Worm (Caenorhabditis elegans): ENCODE results near the gene snf-3.

DNA sequence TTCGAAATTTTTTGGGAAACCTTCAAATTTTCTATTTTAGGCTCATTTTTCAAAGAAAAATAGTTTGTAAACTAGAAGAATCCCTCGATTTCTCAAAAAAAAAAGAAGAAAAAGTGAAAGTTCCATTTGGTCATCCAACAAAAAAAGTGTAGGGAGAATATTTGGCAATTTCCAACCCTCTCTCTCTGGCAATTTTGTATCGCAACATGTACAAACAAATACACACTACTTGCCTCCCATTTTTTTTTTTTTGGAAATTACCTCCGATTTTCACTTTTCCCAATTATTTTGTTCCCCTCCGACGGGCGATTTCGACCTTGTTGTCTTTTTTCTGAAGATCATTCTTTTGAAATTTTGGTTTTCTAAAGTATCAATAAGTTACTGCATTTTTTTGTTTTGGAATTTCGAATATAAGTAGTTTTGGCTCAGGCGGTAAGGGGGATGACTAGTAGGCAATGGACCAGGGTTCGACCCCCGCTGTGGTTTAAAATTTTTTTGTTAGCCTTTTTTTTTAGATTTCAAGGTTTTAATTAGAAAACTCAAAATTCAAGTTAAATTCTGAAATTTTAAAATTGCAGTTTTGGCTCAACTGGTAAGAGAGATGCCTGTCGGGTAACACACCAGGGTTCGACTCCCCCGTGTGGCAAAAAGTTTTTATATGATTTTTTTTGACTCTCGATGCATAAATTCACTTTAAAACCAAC lies 3.1 kb upstream of the snf-3 start:
- no peak for TF ChIP-seq ama-1 (optimal IDR thresholded peaks at IDR 0.05)
- TF ChIP-seq ets-7 (tag; optimal IDR thresholded peaks at IDR 0.05), result no peak
- no peak for TF ChIP-seq flt-1 (GFP tag; IDR thresholded peaks at IDR 0.05)
- TF ChIP-seq hnd-1 (tag; optimal IDR thresholded peaks at IDR 0.05), result no peak
- TF ChIP-seq pes-1 (GFP tag; IDR thresholded peaks at IDR 0.05), result no peak
- no peak for TF ChIP-seq B0310.2 (tag; optimal IDR thresholded peaks at IDR 0.05)
- no peak for TF ChIP-seq scrt-1 (GFP tag; IDR thresholded peaks at IDR 0.05)
- TF ChIP-seq sea-1 (GFP tag; conservative IDR thresholded peaks at IDR 0.05), result no peak
